Worm (Caenorhabditis elegans) whole organism, late embryonic: ENCODE measurements around the gene aakg-4.

Source experiments
- F13H6.1 ChIP-seq: sonication (generic microtip); optimal IDR thresholded peaks from 2 replicates; lab custom pipeline; 2016; ENCODE audit warnings: missing genetic modification characterization, missing compliant biosample characterization
- K09A11.1 ChIP-seq: sonication (generic microtip); optimal IDR thresholded peaks from 2 replicates; lab custom pipeline; 2017; ENCODE audit warnings: antibody characterized with exemption, mild to moderate bottlenecking, missing genetic modification characterization, missing compliant biosample characterization; ENCODE audit not compliant: insufficient read depth
- ahr-1 ChIP-seq: sonication (generic microtip); optimal IDR thresholded peaks from 2 replicates; lab custom pipeline; 2016; ENCODE audit warnings: missing genetic modification characterization, missing compliant biosample characterization
- ceh-14 ChIP-seq: sonication (generic microtip); optimal IDR thresholded peaks from 2 replicates; lab custom pipeline; 2016; ENCODE audit warnings: missing genotype, missing genetic modification characterization, missing compliant biosample characterization
- ceh-18 ChIP-seq: sonication (generic microtip); optimal IDR thresholded peaks from 2 replicates; lab custom pipeline; 2016; ENCODE audit warnings: missing genetic modification characterization, missing compliant biosample characterization
- ceh-2 ChIP-seq: sonication (generic microtip); optimal IDR thresholded peaks from 2 replicates; lab custom pipeline; 2016; ENCODE audit warnings: missing genotype, missing genetic modification characterization, missing compliant biosample characterization
- ceh-22 ChIP-seq: sonication (generic microtip); optimal IDR thresholded peaks from 2 replicates; lab custom pipeline; 2017; ENCODE audit warnings: missing biosample characterization, missing genetic modification characterization
- ceh-24 ChIP-seq: sonication (generic microtip); optimal IDR thresholded peaks from 2 replicates; lab custom pipeline; 2016; ENCODE audit warnings: mild to moderate bottlenecking, missing genetic modification characterization, missing compliant biosample characterization
- ceh-30 ChIP-seq: fragments of 150-350 bp; optimal IDR thresholded peaks from 2 replicates; lab custom pipeline; 2014; ENCODE audit warnings: missing biosample characterization, missing genetic modification characterization
- ceh-31 ChIP-seq: sonication (generic microtip); optimal IDR thresholded peaks from 2 replicates; lab custom pipeline; 2016; ENCODE audit warnings: missing genetic modification characterization, missing compliant biosample characterization
- ceh-45 ChIP-seq: fragments of 200-800 bp; sonication (Bioruptor generic); IDR thresholded peaks from 2 replicates; pipeline ENCODE4 v1.3.6; 2022; ENCODE audit warnings: missing genetic modification reagents, missing genetic modification characterization, missing compliant biosample characterization
- ceh-6 ChIP-seq: fragments of 200-800 bp; sonication (Bioruptor generic); optimal IDR thresholded peaks from 2 replicates; lab custom pipeline; 2018; ENCODE audit warnings: mild to moderate bottlenecking, missing genetic modification characterization, missing compliant biosample characterization
- che-1 ChIP-seq: sonication (generic microtip); optimal IDR thresholded peaks from 2 replicates; lab custom pipeline; 2016; ENCODE audit warnings: mild to moderate bottlenecking, missing genetic modification characterization, missing compliant biosample characterization
- dve-1 ChIP-seq: sonication (generic microtip); optimal IDR thresholded peaks from 2 replicates; lab custom pipeline; 2017; ENCODE audit warnings: antibody characterized with exemption, mild to moderate bottlenecking, missing genetic modification characterization, missing compliant biosample characterization
- elt-2 ChIP-seq: sonication (generic microtip); optimal IDR thresholded peaks from 2 replicates; lab custom pipeline; 2016; ENCODE audit warnings: missing genetic modification reagents, missing genetic modification characterization, missing compliant biosample characterization
- ets-4 ChIP-seq: sonication (generic microtip); optimal IDR thresholded peaks from 2 replicates; lab custom pipeline; 2016; ENCODE audit warnings: missing genetic modification characterization, missing compliant biosample characterization
- fax-1 ChIP-seq: sonication (generic microtip); optimal IDR thresholded peaks from 2 replicates; lab custom pipeline; 2016; ENCODE audit warnings: missing genotype, missing genetic modification characterization, missing compliant biosample characterization
- fkh-6 ChIP-seq: sonication (generic microtip); optimal IDR thresholded peaks from 2 replicates; lab custom pipeline; 2016; ENCODE audit warnings: missing genetic modification characterization, missing compliant biosample characterization
- gmeb-2 ChIP-seq: sonication (generic microtip); optimal IDR thresholded peaks from 2 replicates; lab custom pipeline; 2016; ENCODE audit warnings: missing genetic modification characterization, inconsistent platforms, missing compliant biosample characterization
- lim-6 ChIP-seq: sonication (generic microtip); optimal IDR thresholded peaks from 2 replicates; lab custom pipeline; 2016; ENCODE audit warnings: missing genetic modification characterization, missing compliant biosample characterization
- lin-11 ChIP-seq: fragments of 200-800 bp; sonication (Bioruptor generic); optimal IDR thresholded peaks from 2 replicates; lab custom pipeline; 2018; ENCODE audit warnings: mild to moderate bottlenecking, missing genetic modification characterization, missing compliant biosample characterization
- madf-2 ChIP-seq: sonication (generic microtip); optimal IDR thresholded peaks from 2 replicates; lab custom pipeline; 2017; ENCODE audit warnings: missing genetic modification characterization, missing compliant biosample characterization
- mec-3 ChIP-seq: sonication (generic microtip); optimal IDR thresholded peaks from 2 replicates; lab custom pipeline; 2016; ENCODE audit warnings: borderline replicate concordance, missing genetic modification characterization, missing compliant biosample characterization
- nfya-1 ChIP-seq: sonication (generic microtip); optimal IDR thresholded peaks from 2 replicates; lab custom pipeline; 2017; ENCODE audit warnings: missing genetic modification characterization, mild to moderate bottlenecking, missing compliant biosample characterization, antibody characterized with exemption, moderate library complexity
- npax-4 ChIP-seq: sonication (generic microtip); optimal IDR thresholded peaks from 2 replicates; lab custom pipeline; 2016; ENCODE audit warnings: missing genetic modification characterization, missing compliant biosample characterization
- pat-9 ChIP-seq: fragments of 200-800 bp; sonication (Bioruptor generic); optimal IDR thresholded peaks from 2 replicates; lab custom pipeline; 2018; ENCODE audit warnings: mild to moderate bottlenecking, missing genetic modification characterization, moderate library complexity, missing compliant biosample characterization
- pha-4 ChIP-seq: fragments of 150-350 bp; optimal IDR thresholded peaks from 2 replicates; lab custom pipeline; 2018; ENCODE audit warnings: missing biosample characterization, missing genetic modification reagents, missing genetic modification characterization
- pros-1 ChIP-seq: fragments of 150-350 bp; optimal IDR thresholded peaks from 2 replicates; lab custom pipeline; 2014; ENCODE audit warnings: missing biosample characterization, missing genetic modification reagents, missing genetic modification characterization
- ref-2 ChIP-seq: sonication (generic microtip); optimal IDR thresholded peaks from 2 replicates; lab custom pipeline; 2016; ENCODE audit warnings: missing genetic modification characterization, missing compliant biosample characterization
- rnt-1 ChIP-seq: sonication (generic microtip); optimal IDR thresholded peaks from 2 replicates; lab custom pipeline; 2016; ENCODE audit warnings: missing genetic modification characterization, missing compliant biosample characterization
- sox-2 ChIP-seq: fragments of 200-800 bp; sonication (Bioruptor generic); IDR thresholded peaks from 2 replicates; pipeline ENCODE4 v1.3.6; 2022; ENCODE audit warnings: missing genetic modification reagents, missing genetic modification characterization, missing compliant biosample characterization
- syd-9 ChIP-seq: sonication (generic microtip); optimal IDR thresholded peaks from 2 replicates; lab custom pipeline; 2016; ENCODE audit warnings: mild to moderate bottlenecking, missing genetic modification characterization, moderate library complexity, missing compliant biosample characterization
- tbx-2 ChIP-seq: sonication (generic microtip); optimal IDR thresholded peaks from 2 replicates; lab custom pipeline; 2016; ENCODE audit warnings: missing genetic modification characterization, missing compliant biosample characterization
- ttx-3 ChIP-seq: sonication (generic microtip); optimal IDR thresholded peaks from 2 replicates; lab custom pipeline; 2016; ENCODE audit warnings: missing genetic modification reagents, missing genetic modification characterization, missing compliant biosample characterization
- ztf-16 ChIP-seq: sonication (generic microtip); optimal IDR thresholded peaks from 2 replicates; lab custom pipeline; 2017; ENCODE audit warnings: missing genetic modification characterization, missing compliant biosample characterization

aakg-4 gene

ce11 chrX:2344104-2344503 is 25.0 kb upstream of the aakg-4 start:
- TF ChIP-seq ceh-30 (tag; lab: Kevin White, UChicago), result no peak
- TF ChIP-seq ceh-22 (tag; lab: Kevin White, UChicago), result no peak
- TF ChIP-seq fkh-6, result no peak
- TF ChIP-seq K09A11.1 (tag; lab: Kevin White, UChicago), result no peak
- no peak for TF ChIP-seq ceh-14 (tag; lab: Kevin White, UChicago)
- TF ChIP-seq npax-4 (tag; lab: Kevin White, UChicago), result no peak
- TF ChIP-seq ceh-31, result no peak
- no peak for TF ChIP-seq ets-4 (tag; lab: Kevin White, UChicago)
- no peak for TF ChIP-seq pha-4 (tag; lab: Kevin White, UChicago)

- no peak for TF ChIP-seq rnt-1 (tag; lab: Kevin White, UChicago)
- no peak for TF ChIP-seq sox-2 (GFP tag; lab: Robert Waterston, UW)
- TF ChIP-seq ceh-30 (tag; lab: Kevin White, UChicago), result no peak
- no peak for TF ChIP-seq tbx-2 (tag; lab: Kevin White, UChicago)
- TF ChIP-seq che-1 (tag; lab: Kevin White, UChicago), result no peak
- no peak for TF ChIP-seq nfya-1 (tag; lab: Kevin White, UChicago)
- TF ChIP-seq fkh-6, result no peak
- TF ChIP-seq lim-6 (tag; lab: Kevin White, UChicago), result no peak
- no peak for TF ChIP-seq pha-4 (tag; lab: Kevin White, UChicago)
- TF ChIP-seq ceh-24 (tag; lab: Kevin White, UChicago), result no peak
- no peak for TF ChIP-seq pat-9 (tag; lab: Kevin White, UChicago)
Measured at ce11 chrX:2342859-2343258, 23.7 kb upstream of the aakg-4 start, which contains the start of gene nlp-23. TSS of gene nlp-23 (minus strand) at chrX:2342959.

DNA sequence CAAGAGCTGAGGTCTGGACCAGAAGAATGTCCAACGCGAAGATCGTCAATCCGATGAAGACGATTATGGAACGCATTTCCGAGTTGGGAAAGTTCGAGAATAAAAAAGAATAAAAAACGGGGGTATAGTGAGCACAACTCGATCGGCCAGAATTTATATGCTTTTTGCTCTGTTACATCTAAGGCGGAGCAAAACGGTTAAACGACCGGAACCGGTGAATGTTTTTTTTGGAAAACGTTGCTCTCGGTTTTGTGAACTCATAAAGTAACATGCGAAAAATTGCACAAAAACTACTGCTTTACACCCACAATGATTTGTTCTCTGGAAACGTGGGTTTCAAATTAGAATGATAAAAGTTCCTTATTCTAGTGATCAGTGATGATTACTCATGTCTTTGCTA is 22.9 kb upstream of the aakg-4 start, which contains the start of gene nlp-22:
Gene nlp-22, minus strand, starts transcription at position 101 of the 400 bp plus-strand sequence.
- TF ChIP-seq madf-2 (tag; lab: Kevin White, UChicago), result no peak
- no peak for TF ChIP-seq rnt-1 (tag; lab: Kevin White, UChicago)
- no peak for TF ChIP-seq ceh-2 (tag; lab: Kevin White, UChicago)
- TF ChIP-seq lin-11, result no peak
- no peak for TF ChIP-seq gmeb-2 (tag; lab: Kevin White, UChicago)
- no peak for TF ChIP-seq fax-1 (tag; lab: Kevin White, UChicago)
- TF ChIP-seq ahr-1 (tag; lab: Kevin White, UChicago), result no peak
- no peak for TF ChIP-seq ceh-30 (tag; lab: Kevin White, UChicago)
- TF ChIP-seq dve-1, result no peak
- no peak for TF ChIP-seq ceh-45 (GFP tag; lab: Robert Waterston, UW)
- TF ChIP-seq ref-2 (tag; lab: Kevin White, UChicago), result no peak
- no peak for TF ChIP-seq F13H6.1 (tag; lab: Kevin White, UChicago)
- no peak for TF ChIP-seq tbx-2 (tag; lab: Kevin White, UChicago)

ce11 chrX:2338210-2338609 is 19.1 kb upstream of the aakg-4 start, which contains the start of gene nlp-45:
TSS of gene nlp-45 (minus strand) at chrX:2338310.
- TF ChIP-seq tbx-2 (tag; lab: Kevin White, UChicago), result no peak
- no peak for TF ChIP-seq pros-1
- TF ChIP-seq pha-4 (tag; lab: Kevin White, UChicago), result no peak
- TF ChIP-seq nfya-1 (tag; lab: Kevin White, UChicago), result no peak
- TF ChIP-seq elt-2, result no peak
- TF ChIP-seq ttx-3 (tag; lab: Kevin White, UChicago), result no peak
- no peak for TF ChIP-seq syd-9 (tag; lab: Kevin White, UChicago)
- TF ChIP-seq ets-4 (tag; lab: Kevin White, UChicago), result no peak
- TF ChIP-seq ceh-2 (tag; lab: Kevin White, UChicago), result no peak
- TF ChIP-seq ztf-16 (tag; lab: Kevin White, UChicago), result no peak
- TF ChIP-seq ceh-6 (GFP tag; lab: Kevin White, UChicago), result no peak
- TF ChIP-seq mec-3 (tag; lab: Kevin White, UChicago), result no peak
- no peak for TF ChIP-seq F13H6.1 (tag; lab: Kevin White, UChicago)
- no peak for TF ChIP-seq ceh-18 (tag; lab: Kevin White, UChicago)
